Fruit fly (Drosophila melanogaster) ovary, adult (tissue): ENCODE data around the gene CG34056.

Experiments
- CG17801 ChIP-seq: fragments of 200-800 bp; optimal IDR thresholded peaks from 2 replicates; lab custom pipeline; 2019; ENCODE audit warnings: missing biosample characterization, mild to moderate bottlenecking, missing genetic modification characterization, moderate library complexity; ENCODE audit not compliant: partially characterized antibody

The CG34056 gene

dm6 chr3L:907673-908323, 12.0 kb downstream of the CG34056 start:
- TF ChIP-seq CG17801 (GFP tag; lab: Kevin White, UChicago): no peak

DNA sequence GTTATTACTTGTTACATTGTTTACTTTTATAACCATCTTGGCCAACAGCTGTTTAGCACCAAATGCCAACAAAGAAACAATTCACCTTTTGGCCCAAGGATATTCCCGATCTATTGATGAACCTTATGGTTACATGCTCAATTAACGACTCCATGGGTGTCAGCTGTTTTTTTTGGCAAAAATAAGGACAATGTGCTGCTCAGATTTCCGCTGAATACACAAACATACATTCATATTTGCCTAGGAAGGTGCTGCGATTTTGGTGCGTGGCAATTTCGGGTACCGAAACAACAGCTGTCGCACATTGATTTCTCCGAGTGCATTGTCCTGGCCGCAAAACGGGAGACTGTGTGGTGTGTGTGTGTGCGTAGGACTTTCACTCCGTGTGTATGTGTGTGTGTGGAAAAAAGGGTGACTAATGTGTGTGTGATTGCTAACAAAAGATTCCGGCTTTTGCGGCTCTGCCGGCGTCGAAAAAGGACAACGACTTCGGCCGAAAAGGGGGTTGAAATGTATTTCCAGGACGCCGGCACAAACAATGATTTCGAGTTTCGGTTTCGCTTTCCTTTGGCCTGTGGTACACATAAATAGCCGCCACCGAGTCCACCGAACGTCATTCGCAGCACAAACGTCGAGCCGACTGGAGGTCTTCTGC, 12.9 kb downstream of the CG34056 start, which contains the start of gene nerfin-1:
Gene nerfin-1, plus strand, starts transcription at position 605 of the 655 bp plus-strand sequence.
- no peak for TF ChIP-seq CG17801 (GFP tag; lab: Kevin White, UChicago)

DNA sequence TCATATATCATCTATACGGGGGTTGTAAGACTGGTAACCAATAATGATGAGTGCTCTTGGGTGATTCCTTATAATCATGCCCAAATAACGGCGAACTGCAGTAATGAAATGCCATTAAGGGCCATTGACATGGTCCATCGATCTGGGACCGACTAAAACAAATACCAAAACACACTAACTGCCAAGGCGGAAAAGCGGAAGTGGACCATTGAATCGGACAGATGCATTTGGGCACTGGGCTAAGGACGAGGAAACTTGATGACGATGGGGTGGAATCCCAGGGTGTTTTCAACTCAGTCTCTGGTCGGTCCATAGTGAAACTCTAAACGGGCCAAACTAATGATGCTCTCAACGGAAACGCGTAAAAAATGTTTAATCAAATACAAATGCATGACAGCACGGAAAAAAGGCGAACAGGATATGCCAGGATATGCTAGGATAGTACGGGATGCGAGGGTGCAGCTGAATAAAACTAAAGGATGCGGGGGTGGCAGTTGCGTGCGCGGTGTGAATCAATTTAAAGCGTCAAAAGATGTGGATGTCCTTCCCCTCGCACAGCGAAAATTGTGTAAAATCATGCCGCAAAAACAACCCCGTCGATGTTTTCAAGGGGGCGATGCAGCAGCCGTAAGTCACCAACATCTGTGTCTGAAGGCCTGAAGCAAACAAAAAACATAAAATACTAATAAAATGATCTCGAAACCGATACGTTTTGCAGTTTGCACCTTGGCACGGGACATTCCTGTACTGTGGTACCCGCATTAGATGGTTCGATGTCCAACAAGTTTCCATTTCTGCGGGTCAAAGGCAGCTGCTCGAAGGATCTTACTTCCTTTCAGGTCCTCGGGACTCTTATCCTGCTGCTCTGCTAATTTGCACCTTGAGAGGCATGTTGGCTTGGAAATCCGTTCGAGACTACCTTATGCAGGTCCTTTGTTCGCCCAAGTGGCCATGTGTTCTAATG, 16.9 kb downstream of the CG34056 start:
- no peak for TF ChIP-seq CG17801 (GFP tag; lab: Kevin White, UChicago)

- TF ChIP-seq CG17801 (GFP tag; lab: Kevin White, UChicago): no peak
Observed at dm6 chr3L:913682-914081, 17.9 kb downstream of the CG34056 start, which contains the start of gene Glut1. Gene Glut1, plus strand, starts transcription at chr3L:914074.

DNA sequence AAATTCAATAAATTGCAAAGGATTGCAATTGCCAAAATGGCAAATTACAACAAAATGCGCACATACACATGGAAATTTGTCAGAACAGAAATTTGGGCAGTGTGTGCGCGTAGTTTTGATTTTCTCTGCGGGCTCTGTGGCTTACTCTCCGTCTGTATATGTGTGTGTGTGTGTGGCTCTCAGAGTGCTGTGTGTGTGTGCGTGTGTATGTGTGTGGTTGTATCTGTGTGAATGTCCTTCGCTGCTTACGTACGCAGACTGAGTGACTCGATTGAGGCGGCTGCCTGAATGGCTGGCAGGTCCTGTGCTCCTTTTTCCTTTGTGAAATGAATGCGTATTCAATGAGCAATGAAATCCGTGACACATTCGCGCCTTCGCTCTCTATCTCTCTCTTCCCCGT, 19.1 kb downstream of the CG34056 start:
- no peak for TF ChIP-seq CG17801 (GFP tag; lab: Kevin White, UChicago)

dm6 chr3L:917225-917624, 21.5 kb downstream of the CG34056 start:
- no peak for TF ChIP-seq CG17801 (GFP tag; lab: Kevin White, UChicago)
